Fruit fly (Drosophila melanogaster): ENCODE data around the gene ttk.

DNA sequence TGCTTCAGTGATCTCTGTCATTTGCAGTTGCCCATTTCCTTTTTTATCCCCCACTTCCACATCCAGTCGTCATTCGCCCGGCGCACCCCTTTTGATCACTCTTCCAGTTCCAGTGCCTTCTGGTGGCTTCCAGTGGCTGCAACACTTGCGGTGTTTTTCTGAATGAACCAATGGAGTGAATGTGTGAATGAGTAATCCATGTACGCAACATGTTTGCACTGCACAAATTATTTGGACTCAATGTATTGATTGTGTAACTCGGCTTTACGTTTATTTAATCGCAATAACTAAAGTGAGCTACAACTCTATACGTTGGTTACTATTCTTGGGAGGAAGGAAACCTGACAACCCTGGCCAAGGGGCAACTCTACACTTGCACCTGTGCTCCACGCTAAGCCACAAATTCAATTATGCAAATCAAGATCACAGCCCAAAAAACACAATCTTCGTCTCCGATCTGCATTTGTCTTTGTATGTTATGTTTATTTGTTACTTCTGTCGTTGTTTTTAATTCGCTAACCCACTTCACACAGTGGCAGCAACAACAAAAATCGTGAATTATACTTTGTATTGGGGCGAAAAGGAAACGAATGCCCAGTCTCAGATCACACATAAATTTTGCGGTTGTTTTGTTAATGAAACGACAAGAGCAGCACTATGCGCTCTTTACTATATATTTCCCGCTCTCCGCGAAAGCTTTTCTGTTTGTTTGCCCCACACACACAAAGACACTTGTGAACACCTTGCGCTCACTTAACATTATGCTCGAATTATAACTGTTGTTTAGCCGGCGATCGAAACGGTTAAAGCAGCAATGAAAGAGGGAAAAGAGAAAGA, 1.4 kb downstream of the ttk start:
- TF ChIP-seq CG15710 (tag; optimal IDR thresholded peaks at IDR 0.05) (no peak), CG34367 (tag; optimal IDR thresholded peaks at IDR 0.05) (no peak), CG32121 (GFP tag; IDR thresholded peaks at IDR 0.05) (no peak), CG8301 (tag; optimal IDR thresholded peaks at IDR 0.05) (no peak), CG8159 (tag; optimal IDR thresholded peaks at IDR 0.05) (no peak)
